Fruit fly (Drosophila melanogaster) whole organism, adult: ENCODE results near the gene Smn.

ENCODE experiments used
- CG11617 ChIP-seq: fragments of 200-800 bp; sonication (Bioruptor generic); optimal IDR thresholded peaks from 2 replicates; lab custom pipeline; 2017; ENCODE audit warnings: mild to moderate bottlenecking, missing biosample characterization, missing genetic modification reagents, missing genetic modification characterization
- CG12768 ChIP-seq: fragments of 200-800 bp; sonication (Bioruptor generic); optimal IDR thresholded peaks from 2 replicates; lab custom pipeline; 2017; ENCODE audit warnings: missing biosample characterization, missing genetic modification characterization, mild to moderate bottlenecking, moderate library complexity, missing genetic modification reagents
- CG14711 ChIP-seq: fragments of 200-800 bp; sonication (Bioruptor generic); optimal IDR thresholded peaks from 2 replicates; lab custom pipeline; 2018; ENCODE audit warnings: missing biosample characterization, mild to moderate bottlenecking, missing genetic modification characterization, moderate library complexity
- CG1620 ChIP-seq: fragments of 200-800 bp; sonication (Bioruptor generic); optimal IDR thresholded peaks from 2 replicates; lab custom pipeline; 2016; ENCODE audit warnings: missing biosample characterization, missing genetic modification characterization
- CG33017 ChIP-seq: fragments of 200-800 bp; sonication (Bioruptor generic); optimal IDR thresholded peaks from 2 replicates; lab custom pipeline; 2018; ENCODE audit warnings: missing biosample characterization, mild to moderate bottlenecking, missing genetic modification characterization, moderate library complexity
- CG5204 ChIP-seq: fragments of 200-800 bp; sonication (Bioruptor generic); optimal IDR thresholded peaks from 2 replicates; lab custom pipeline; 2016; ENCODE audit warnings: missing biosample characterization, missing genetic modification characterization
- CG7045 ChIP-seq: fragments of 200-800 bp; sonication (Bioruptor generic); optimal IDR thresholded peaks from 2 replicates; lab custom pipeline; 2017; ENCODE audit warnings: missing biosample characterization, mild to moderate bottlenecking, missing genetic modification characterization
- CG7101 ChIP-seq: fragments of 200-800 bp; sonication (Bioruptor generic); optimal IDR thresholded peaks from 2 replicates; lab custom pipeline; 2018; ENCODE audit warnings: missing biosample characterization, mild to moderate bottlenecking, missing genetic modification characterization, moderate library complexity
- Clk ChIP-seq: fragments of 200-800 bp; sonication (Bioruptor generic); optimal IDR thresholded peaks from 2 replicates; lab custom pipeline; 2017; ENCODE audit warnings: missing biosample characterization, missing genetic modification characterization
- Crg-1 ChIP-seq: fragments of 200-800 bp; sonication (Bioruptor generic); optimal IDR thresholded peaks from 2 replicates; lab custom pipeline; 2016; ENCODE audit warnings: missing biosample characterization, missing genetic modification characterization
- Hr96 ChIP-seq: fragments of 200-800 bp; sonication (Bioruptor generic); optimal IDR thresholded peaks from 2 replicates; lab custom pipeline; 2016; ENCODE audit warnings: missing biosample characterization, missing genetic modification characterization
- Mnt ChIP-seq: fragments of 200-800 bp; sonication (Bioruptor generic); optimal IDR thresholded peaks from 2 replicates; lab custom pipeline; 2016; ENCODE audit warnings: missing biosample characterization, mild to moderate bottlenecking, missing genetic modification characterization
- bab1 ChIP-seq: fragments of 200-800 bp; sonication (Bioruptor generic); optimal IDR thresholded peaks from 3 replicates; lab custom pipeline; 2019; ENCODE audit warnings: missing biosample characterization, mild to moderate bottlenecking, missing genetic modification characterization, moderate library complexity
- cic ChIP-seq: fragments of 200-800 bp; sonication (Bioruptor generic); optimal IDR thresholded peaks from 2 replicates; lab custom pipeline; 2017; ENCODE audit warnings: missing biosample characterization, mild to moderate bottlenecking, missing genetic modification characterization, moderate library complexity
- cnc ChIP-seq, 2 experiments: fragments of >200 bp; optimal IDR thresholded peaks; 2 replicates each; lab custom pipeline; 2017
- kay ChIP-seq: fragments of 200-800 bp; sonication (Bioruptor generic); peaks from one replicate; lab custom pipeline; 2016; ENCODE audit warnings: missing biosample characterization, missing genetic modification characterization, borderline replicate concordance
- ovo ChIP-seq: fragments of 200-800 bp; sonication (Bioruptor generic); optimal IDR thresholded peaks from 2 replicates; lab custom pipeline; 2016; ENCODE audit warnings: missing biosample characterization, missing genetic modification characterization
- pad ChIP-seq: fragments of 200-800 bp; sonication (Bioruptor generic); optimal IDR thresholded peaks from 3 replicates; lab custom pipeline; 2017; ENCODE audit warnings: missing biosample characterization, missing genetic modification characterization, mild to moderate bottlenecking, moderate library complexity, missing genetic modification reagents
- tj ChIP-seq: fragments of 200-800 bp; sonication (Bioruptor generic); optimal IDR thresholded peaks from 3 replicates; lab custom pipeline; 2017; ENCODE audit warnings: missing biosample characterization, mild to moderate bottlenecking, missing genetic modification characterization, moderate library complexity
- toe ChIP-seq: fragments of 200-800 bp; sonication (Bioruptor generic); optimal IDR thresholded peaks from 2 replicates; lab custom pipeline; 2016; ENCODE audit warnings: missing biosample characterization, missing genetic modification characterization

Gene Smn

dm6 chr3L:16581201-16581705 lies at the start of gene Smn:
Gene Smn (minus strand): TSS chr3L:16581547.
- peak; percentile 28 for TF ChIP-seq CG12768 (GFP tag; lab: Kevin White, UChicago)
- TF ChIP-seq Clk (GFP tag; lab: Kevin White, UChicago): peak; percentile 4
- TF ChIP-seq CG7045 (GFP tag; lab: Kevin White, UChicago): no peak
- peak; percentile 56 for TF ChIP-seq CG1620 (GFP tag; lab: Kevin White, UChicago)
- peak; percentile 28 for TF ChIP-seq tj
- no peak for TF ChIP-seq CG5204
- TF ChIP-seq CG7101 (tag; lab: Kevin White, UChicago): peak; percentile 64
- peak; percentile 54 for TF ChIP-seq CG33017
- TF ChIP-seq Crg-1: peak; percentile 82
- TF ChIP-seq CG11617 (GFP tag; lab: Kevin White, UChicago): peak; percentile 63
- TF ChIP-seq Hr96 (GFP tag; lab: Kevin White, UChicago): no peak
- TF ChIP-seq CG14711 (tag; lab: Kevin White, UChicago): peak; percentile 47
- TF ChIP-seq kay: no peak
- no peak for TF ChIP-seq cnc (optimal IDR thresholded peaks at IDR 0.05; lab: Kevin White, UChicago)
- TF ChIP-seq cic (GFP tag; lab: Kevin White, UChicago): no peak
- TF ChIP-seq toe: no peak
- TF ChIP-seq pad: peak; percentile 69
- peak; percentile 68 for TF ChIP-seq bab1
- peak; percentile 34 for TF ChIP-seq ovo
- TF ChIP-seq Mnt: peak; percentile 49

dm6 chr3L:16629793-16630192 lies 48.4 kb upstream of the Smn start:
- TF ChIP-seq tj (no peak), Mnt (no peak), CG11617 (GFP tag; lab: Kevin White, UChicago) (no peak), cnc (optimal IDR thresholded peaks at IDR 0.05; lab: Kevin White, UChicago) (no peak), CG7045 (GFP tag; lab: Kevin White, UChicago) (no peak), toe (no peak), bab1 (no peak), Clk (GFP tag; lab: Kevin White, UChicago) (no peak), ovo (no peak)

dm6 chr3L:16626199-16626598 lies 44.9 kb upstream of the Smn start:
- no peak for TF ChIP-seq cnc (optimal IDR thresholded peaks at IDR 0.05; lab: Kevin White, UChicago)
- TF ChIP-seq CG7101 (tag; lab: Kevin White, UChicago): no peak
- TF ChIP-seq toe: no peak
- no peak for TF ChIP-seq CG11617 (GFP tag; lab: Kevin White, UChicago)
- no peak for TF ChIP-seq CG5204
- no peak for TF ChIP-seq CG14711 (tag; lab: Kevin White, UChicago)

dm6 chr3L:16615132-16615709 lies 33.9 kb upstream of the Smn start, which contains the start of gene Mo25:
Gene Mo25 (minus strand): TSS chr3L:16615472.
- TF ChIP-seq cnc (optimal IDR thresholded peaks at IDR 0.05; lab: Kevin White, UChicago) (no peak), CG7101 (tag; lab: Kevin White, UChicago) (peak; percentile 80), CG1620 (GFP tag; lab: Kevin White, UChicago) (peak; percentile 79), toe (peak; percentile 60), cic (GFP tag; lab: Kevin White, UChicago) (peak; percentile 5), CG12768 (GFP tag; lab: Kevin White, UChicago) (peak; percentile 71), CG14711 (tag; lab: Kevin White, UChicago) (peak; percentile 54), CG33017 (peak; percentile 60), bab1 (peak; percentile 62), pad (peak; percentile 65), Hr96 (GFP tag; lab: Kevin White, UChicago) (no peak), Mnt (peak; percentile 76), kay (no peak), Clk (GFP tag; lab: Kevin White, UChicago) (peak; percentile 42), CG11617 (GFP tag; lab: Kevin White, UChicago) (peak; percentile 35), tj (peak; percentile 4), CG7045 (GFP tag; lab: Kevin White, UChicago) (peak; percentile 16), Crg-1 (peak; percentile 69), ovo (no peak), CG5204 (no peak)

dm6 chr3L:16612972-16613371 lies 31.6 kb upstream of the Smn start:
- no peak for TF ChIP-seq toe
- peak; percentile 52 for TF ChIP-seq CG11617 (GFP tag; lab: Kevin White, UChicago)
- no peak for TF ChIP-seq CG12768 (GFP tag; lab: Kevin White, UChicago)
- TF ChIP-seq ovo: no peak
- peak; percentile 10 for TF ChIP-seq CG14711 (tag; lab: Kevin White, UChicago)
- TF ChIP-seq Hr96 (GFP tag; lab: Kevin White, UChicago): peak; percentile 1
- TF ChIP-seq bab1: peak; percentile 58
- TF ChIP-seq CG7101 (tag; lab: Kevin White, UChicago): peak; percentile 37
- peak; percentile 94 for TF ChIP-seq kay
- peak; percentile 78 for TF ChIP-seq Mnt
- peak; percentile 72 for TF ChIP-seq tj

- TF ChIP-seq toe: peak; percentile 95
- peak; percentile 96 for TF ChIP-seq CG14711 (tag; lab: Kevin White, UChicago)
- TF ChIP-seq CG12768 (GFP tag; lab: Kevin White, UChicago): peak; percentile 82
- peak; percentile 60 for TF ChIP-seq tj
- peak; percentile 74 for TF ChIP-seq CG7045 (GFP tag; lab: Kevin White, UChicago)
- TF ChIP-seq CG33017: peak; percentile 84
- peak; percentile 84 for TF ChIP-seq Crg-1
- TF ChIP-seq CG1620 (GFP tag; lab: Kevin White, UChicago): peak; percentile 93
- peak; percentile 79 for TF ChIP-seq CG11617 (GFP tag; lab: Kevin White, UChicago)
- peak; percentile 90 for TF ChIP-seq CG7101 (tag; lab: Kevin White, UChicago)
- TF ChIP-seq cnc (optimal IDR thresholded peaks at IDR 0.05; lab: Kevin White, UChicago): no peak
- TF ChIP-seq pad: peak; percentile 66
- TF ChIP-seq kay: peak; percentile 96
- peak; percentile 81 for TF ChIP-seq ovo
- TF ChIP-seq Clk (GFP tag; lab: Kevin White, UChicago): peak; percentile 80
- peak; percentile 89 for TF ChIP-seq bab1
- TF ChIP-seq cic (GFP tag; lab: Kevin White, UChicago): peak; percentile 11
- peak; percentile 85 for TF ChIP-seq Hr96 (GFP tag; lab: Kevin White, UChicago)
- peak; percentile 81 for TF ChIP-seq Mnt
- TF ChIP-seq CG5204: peak; percentile 93
Measured at dm6 chr3L:16612152-16612551, 30.8 kb upstream of the Smn start, which contains the start of gene CG4101. Gene CG4101 (plus strand): TSS chr3L:16612486.
